Worm (Caenorhabditis elegans): Measurements from ENCODE around the gene F13H8.12.

DNA sequence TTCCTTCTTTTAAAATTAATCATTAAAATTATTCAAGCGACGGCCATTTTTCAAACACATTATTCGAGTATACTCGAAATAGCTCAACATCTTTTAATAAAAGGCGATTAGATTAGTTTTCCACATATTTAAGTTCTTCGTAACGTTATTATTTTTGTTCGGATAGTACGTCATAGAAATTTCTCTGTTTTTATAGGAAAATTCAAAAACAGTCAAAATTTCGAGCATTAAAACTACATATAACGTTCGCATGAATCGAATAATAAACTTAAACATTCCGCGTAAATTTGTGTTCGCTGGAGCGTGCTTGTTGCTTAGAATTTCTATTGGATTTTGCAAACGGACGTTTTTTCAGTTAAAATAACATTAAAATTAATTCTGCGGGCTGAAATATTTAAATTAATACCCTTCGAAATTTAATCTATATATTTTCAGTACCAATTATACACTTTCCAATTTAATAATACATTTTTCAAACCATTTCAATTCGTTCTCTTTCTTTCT is 17.1 kb upstream of the F13H8.12 start, which contains the start of gene blos-4:
- TF ChIP-seq dpl-1 (GFP tag; optimal IDR thresholded peaks at IDR 0.05) (no peak), ccch-3 (GFP tag; optimal IDR thresholded peaks at IDR 0.05) (no peak), atf-7 (tag; optimal IDR thresholded peaks at IDR 0.05) (no peak), nfyb-1 (GFP tag; IDR thresholded peaks at IDR 0.05) (no peak)
